Worm (Caenorhabditis elegans) whole organism, L1 larva: ENCODE measurements around the gene M01G5.1.

ENCODE experiments used
- C04F5.9 ChIP-seq: sonication (generic microtip); optimal IDR thresholded peaks from 2 replicates; lab custom pipeline; 2016; ENCODE audit warnings: missing genetic modification characterization, missing compliant biosample characterization
- C16A3.4 ChIP-seq: fragments of 150-350 bp; optimal IDR thresholded peaks from 2 replicates; lab custom pipeline; 2014; ENCODE audit warnings: missing biosample characterization, missing genetic modification characterization
- F16B12.6 ChIP-seq: fragments of 150-350 bp; optimal IDR thresholded peaks from 2 replicates; lab custom pipeline; 2014; ENCODE audit warnings: missing biosample characterization, missing genetic modification characterization
- Y116A8C.19 ChIP-seq: sonication (generic microtip); optimal IDR thresholded peaks from 2 replicates; lab custom pipeline; 2016; ENCODE audit warnings: missing compliant biosample characterization, missing genetic modification characterization, borderline replicate concordance
- aha-1 ChIP-seq: fragments of 150-350 bp; optimal IDR thresholded peaks from 2 replicates; lab custom pipeline; 2014; ENCODE audit warnings: missing biosample characterization, missing genetic modification characterization
- alr-1 ChIP-seq: fragments of 200-800 bp; sonication (Bioruptor generic); optimal IDR thresholded peaks from 2 replicates; lab custom pipeline; 2018; ENCODE audit warnings: borderline replicate concordance, mild to moderate bottlenecking, missing genetic modification characterization, missing compliant biosample characterization
- aly-2 ChIP-seq: fragments of 150-350 bp; optimal IDR thresholded peaks from 2 replicates; lab custom pipeline; 2014; ENCODE audit warnings: missing biosample characterization, missing genetic modification characterization
- ama-1 ChIP-seq: fragments of 150-350 bp; optimal IDR thresholded peaks from 2 replicates; lab custom pipeline; 2014
- ceh-63 ChIP-seq: fragments of 200-800 bp; sonication (Bioruptor generic); optimal IDR thresholded peaks from 2 replicates; lab custom pipeline; 2018; ENCODE audit warnings: mild to moderate bottlenecking, missing genetic modification characterization, missing compliant biosample characterization
- ceh-8 ChIP-seq: fragments of 200-800 bp; sonication (Bioruptor generic); optimal IDR thresholded peaks from 2 replicates; lab custom pipeline; 2018; ENCODE audit warnings: mild to moderate bottlenecking, missing genetic modification characterization, moderate library complexity, missing compliant biosample characterization
- ceh-82 ChIP-seq, 3 experiments: fragments of 150-350 bp in 1 of 3; sonication (generic microtip) in 2 of 3; optimal IDR thresholded peaks; 2 replicates each; lab custom pipeline; 2014 to 2017; ENCODE audit warnings: missing biosample characterization in 3 of 3, missing genetic modification characterization in 3 of 3
- ceh-88 ChIP-seq: fragments of 200-800 bp; sonication (Bioruptor generic); IDR thresholded peaks from 2 replicates; pipeline ENCODE4 v1.3.6; 2022; ENCODE audit warnings: missing genetic modification characterization, missing compliant biosample characterization
- efl-3 ChIP-seq: fragments of 200-800 bp; sonication (Bioruptor generic); optimal IDR thresholded peaks from 2 replicates; lab custom pipeline; 2018; ENCODE audit warnings: mild to moderate bottlenecking, missing genetic modification characterization, missing compliant biosample characterization
- egl-13 ChIP-seq: sonication (generic microtip); optimal IDR thresholded peaks from 2 replicates; lab custom pipeline; 2016; ENCODE audit warnings: missing genotype, missing genetic modification reagents, missing genetic modification characterization, missing compliant biosample characterization
- fkh-10 ChIP-seq: sonication (generic microtip); optimal IDR thresholded peaks from 2 replicates; lab custom pipeline; 2017; ENCODE audit warnings: missing biosample characterization, missing genetic modification reagents, missing genetic modification characterization
- fkh-8 ChIP-seq: sonication (generic microtip); optimal IDR thresholded peaks from 2 replicates; lab custom pipeline; 2016; ENCODE audit warnings: mild to moderate bottlenecking, missing genetic modification characterization, missing compliant biosample characterization
- grh-1 ChIP-seq: fragments of 200-800 bp; sonication (Bioruptor generic); IDR thresholded peaks from 2 replicates; pipeline ENCODE4 v1.3.6; 2022; ENCODE audit warnings: missing genetic modification reagents, missing genetic modification characterization, missing compliant biosample characterization
- hlh-17 ChIP-seq: fragments of 200-800 bp; sonication (Bioruptor generic); optimal IDR thresholded peaks from 2 replicates; lab custom pipeline; 2018; ENCODE audit warnings: missing genetic modification characterization, mild to moderate bottlenecking, missing compliant biosample characterization, moderate library complexity, borderline replicate concordance
- hpl-2 ChIP-seq: fragments of 150-350 bp; optimal IDR thresholded peaks from 2 replicates; lab custom pipeline; 2014; ENCODE audit warnings: missing biosample characterization, missing genetic modification reagents, missing genetic modification characterization
- jun-1 ChIP-seq: fragments of 150-350 bp; optimal IDR thresholded peaks from 2 replicates; lab custom pipeline; 2014; ENCODE audit warnings: missing biosample characterization, missing genetic modification reagents, missing genetic modification characterization
- lin-14 ChIP-seq: fragments of 200-800 bp; sonication (Bioruptor generic); optimal IDR thresholded peaks from 2 replicates; lab custom pipeline; 2018; ENCODE audit warnings: mild to moderate bottlenecking, missing genetic modification characterization, moderate library complexity, missing compliant biosample characterization
- lin-35 ChIP-seq, 2 experiments: fragments of 150-350 bp; optimal IDR thresholded peaks; 2 replicates each; lab custom pipeline; 2014; ENCODE audit warnings: missing biosample characterization in 2 of 2, missing genetic modification characterization in 2 of 2, missing genetic modification reagents in 2 of 2
- lir-3 ChIP-seq: sonication (generic microtip); optimal IDR thresholded peaks from 2 replicates; lab custom pipeline; 2016; ENCODE audit warnings: mild to moderate bottlenecking, missing genetic modification characterization, moderate library complexity, missing compliant biosample characterization; ENCODE audit not compliant: poor library complexity
- lsy-2 ChIP-seq, 2 experiments: fragments of 150-350 bp; optimal IDR thresholded peaks; 2 replicates each; lab custom pipeline; 2014; ENCODE audit warnings: missing biosample characterization in 2 of 2, missing genetic modification characterization in 2 of 2
- mef-2 ChIP-seq: fragments of 150-350 bp; optimal IDR thresholded peaks from 2 replicates; lab custom pipeline; 2014; ENCODE audit warnings: missing biosample characterization, missing genetic modification characterization
- nhr-11 ChIP-seq: fragments of 150-350 bp; optimal IDR thresholded peaks from 2 replicates; lab custom pipeline; 2014; ENCODE audit warnings: missing biosample characterization, missing genetic modification characterization
- nhr-12 ChIP-seq: sonication (generic microtip); optimal IDR thresholded peaks from 2 replicates; lab custom pipeline; 2017; ENCODE audit warnings: missing biosample characterization, missing genetic modification characterization
- nhr-19 ChIP-seq: fragments of 200-800 bp; sonication (Bioruptor generic); conservative IDR thresholded peaks from 2 replicates; pipeline ENCODE4 v1.3.6; 2022; ENCODE audit warnings: missing genetic modification characterization, missing compliant biosample characterization
- nhr-237 ChIP-seq: fragments of 150-350 bp; optimal IDR thresholded peaks from 2 replicates; lab custom pipeline; 2014; ENCODE audit warnings: missing biosample characterization, missing genetic modification characterization
- nhr-28 ChIP-seq: fragments of 150-350 bp; optimal IDR thresholded peaks from 2 replicates; lab custom pipeline; 2014; ENCODE audit warnings: missing biosample characterization, missing genetic modification characterization
- nhr-47 ChIP-seq: sonication (generic microtip); optimal IDR thresholded peaks from 2 replicates; lab custom pipeline; 2016; ENCODE audit warnings: mild to moderate bottlenecking, missing genetic modification characterization, moderate library complexity, missing compliant biosample characterization
- nhr-84 ChIP-seq: sonication (generic microtip); optimal IDR thresholded peaks from 2 replicates; lab custom pipeline; 2017; ENCODE audit warnings: missing biosample characterization, missing genetic modification characterization
- nhr-85 ChIP-seq: sonication (generic microtip); peaks from one replicate; lab custom pipeline; 2016; ENCODE audit warnings: missing genetic modification characterization, inconsistent platforms, missing compliant biosample characterization
- nhr-90 ChIP-seq: sonication (generic microtip); optimal IDR thresholded peaks from 2 replicates; lab custom pipeline; 2016; ENCODE audit warnings: mild to moderate bottlenecking, missing genetic modification characterization, missing compliant biosample characterization; ENCODE audit not compliant: poor library complexity
- pag-3 ChIP-seq: sonication (generic microtip); optimal IDR thresholded peaks from 2 replicates; lab custom pipeline; 2017; ENCODE audit warnings: missing genetic modification characterization, mild to moderate bottlenecking, missing compliant biosample characterization, antibody characterized with exemption, borderline replicate concordance; ENCODE audit not compliant: insufficient read depth
- pax-3 ChIP-seq: fragments of 200-800 bp; sonication (Bioruptor generic); optimal IDR thresholded peaks from 2 replicates; lab custom pipeline; 2018; ENCODE audit warnings: mild to moderate bottlenecking, missing genetic modification characterization, moderate library complexity, missing compliant biosample characterization
- pqm-1 ChIP-seq: sonication (generic microtip); optimal IDR thresholded peaks from 3 replicates; lab custom pipeline; 2017; ENCODE audit warnings: missing biosample characterization, missing genetic modification characterization
- rnt-1 ChIP-seq: sonication (generic microtip); optimal IDR thresholded peaks from 2 replicates; lab custom pipeline; 2016; ENCODE audit warnings: mild to moderate bottlenecking, missing genetic modification characterization, moderate library complexity, missing compliant biosample characterization
- snpc-4 ChIP-seq: fragments of 150-350 bp; optimal IDR thresholded peaks from 2 replicates; lab custom pipeline; 2014; ENCODE audit warnings: missing biosample characterization, missing genetic modification characterization
- sptf-1 ChIP-seq: fragments of 150-350 bp; optimal IDR thresholded peaks from 2 replicates; lab custom pipeline; 2014; ENCODE audit warnings: missing biosample characterization, missing genetic modification characterization
- sup-37 ChIP-seq: fragments of 200-800 bp; sonication (Bioruptor generic); optimal IDR thresholded peaks from 2 replicates; lab custom pipeline; 2018; ENCODE audit warnings: mild to moderate bottlenecking, missing genetic modification characterization, missing compliant biosample characterization
- tbx-2 ChIP-seq: sonication (generic microtip); optimal IDR thresholded peaks from 2 replicates; lab custom pipeline; 2016; ENCODE audit warnings: missing genetic modification characterization, missing compliant biosample characterization
- unc-30 ChIP-seq: sonication (generic microtip); optimal IDR thresholded peaks from 2 replicates; lab custom pipeline; 2017; ENCODE audit warnings: missing biosample characterization, missing genetic modification characterization
- unc-98 ChIP-seq: fragments of 200-800 bp; sonication (Bioruptor generic); IDR thresholded peaks from 2 replicates; pipeline ENCODE4 v1.3.6; 2022; ENCODE audit warnings: missing genetic modification characterization, missing compliant biosample characterization
- xbp-1 ChIP-seq: sonication (generic microtip); optimal IDR thresholded peaks from 2 replicates; lab custom pipeline; 2016; ENCODE audit warnings: missing genetic modification characterization, missing compliant biosample characterization
- zip-4 ChIP-seq: fragments of 200-800 bp; sonication (Bioruptor generic); optimal IDR thresholded peaks from 2 replicates; lab custom pipeline; 2018; ENCODE audit warnings: mild to moderate bottlenecking, missing genetic modification characterization, moderate library complexity, missing compliant biosample characterization
- ztf-4 ChIP-seq: fragments of 150-350 bp; optimal IDR thresholded peaks from 2 replicates; lab custom pipeline; 2014; ENCODE audit warnings: missing biosample characterization, missing genetic modification characterization

Gene M01G5.1

ce11 chrIII:1540100-1540695 is 44.0 kb downstream of the M01G5.1 start, which contains the start of the genes Y67D2.5 and cisd-3.2 (continued):
- TF ChIP-seq tbx-2 (tag; lab: Kevin White, UChicago), result peak; percentile 43
- peak; percentile 25 for TF ChIP-seq F16B12.6
- no peak for TF ChIP-seq ceh-63 (GFP tag; lab: Kevin White, UChicago)
- no peak for TF ChIP-seq pag-3 (tag; lab: Kevin White, UChicago)
- peak; percentile 20 for TF ChIP-seq pax-3 (tag; lab: Kevin White, UChicago)
- no peak; the same call in 1 of the 2 replicates for TF ChIP-seq nhr-19 (GFP tag; lab: Robert Waterston, UW)
- TF ChIP-seq nhr-12, result no peak
- TF ChIP-seq ama-1, result no peak
- no peak for TF ChIP-seq Y116A8C.19 (tag; lab: Kevin White, UChicago)
- no peak for TF ChIP-seq C04F5.9 (tag; lab: Kevin White, UChicago)
- no peak for TF ChIP-seq hpl-2
- no peak for TF ChIP-seq zip-4
- no peak for TF ChIP-seq ztf-4 (tag; lab: Kevin White, UChicago)
- TF ChIP-seq jun-1 (tag; lab: Kevin White, UChicago), result no peak
- no peak for TF ChIP-seq nhr-47
- TF ChIP-seq nhr-85 (tag; lab: Kevin White, UChicago), result peak; percentile 65
- TF ChIP-seq egl-13, result peak; percentile 37
- peak; percentile 10 to 52 (median 51) for TF ChIP-seq ceh-82 (tag; optimal IDR thresholded peaks at IDR 0.05; lab: Kevin White, UChicago)
- peak; percentile 24; the same call in 1 of the 2 replicates for TF ChIP-seq grh-1
- TF ChIP-seq efl-3 (GFP tag; lab: Kevin White, UChicago), result no peak
- TF ChIP-seq aly-2, result no peak
- peak; percentile 57 for TF ChIP-seq fkh-8 (tag; lab: Kevin White, UChicago)
- peak; percentile 50 to 53 for TF ChIP-seq lsy-2 (tag; optimal IDR thresholded peaks at IDR 0.05; lab: Kevin White, UChicago)
- no peak for TF ChIP-seq nhr-237
- TF ChIP-seq hlh-17, result no peak
- TF ChIP-seq lir-3, result no peak
- TF ChIP-seq aha-1 (tag; lab: Kevin White, UChicago), result no peak
- TF ChIP-seq nhr-84, result no peak
- peak; percentile 44 for TF ChIP-seq lin-14 (GFP tag; lab: Kevin White, UChicago)
- no peak for TF ChIP-seq ceh-8 (GFP tag; lab: Kevin White, UChicago)
- TF ChIP-seq alr-1 (tag; lab: Kevin White, UChicago), result no peak
- TF ChIP-seq snpc-4 (tag; lab: Kevin White, UChicago), result no peak
- TF ChIP-seq sup-37 (GFP tag; lab: Kevin White, UChicago), result no peak
- TF ChIP-seq rnt-1, result peak; percentile 87
- TF ChIP-seq fkh-10 (GFP tag; lab: Kevin White, UChicago), result no peak
- peak; percentile 20 for TF ChIP-seq nhr-90 (tag; lab: Kevin White, UChicago)
- no peak for TF ChIP-seq mef-2
- TF ChIP-seq unc-98 (GFP tag; lab: Robert Waterston, UW), result no peak; the same call in 1 of the 2 replicates
- no peak for TF ChIP-seq ceh-88 (GFP tag; lab: Robert Waterston, UW)
- TF ChIP-seq nhr-28, result no peak
- TF ChIP-seq lin-35 (GFP tag; optimal IDR thresholded peaks at IDR 0.05; lab: Kevin White, UChicago), result peak; percentile 25 to 40
- TF ChIP-seq C16A3.4 (tag; lab: Kevin White, UChicago), result peak; percentile 36
- TF ChIP-seq sptf-1 (tag; lab: Kevin White, UChicago), result no peak
- no peak for TF ChIP-seq nhr-11 (tag; lab: Kevin White, UChicago)
- no peak for TF ChIP-seq pqm-1 (tag; lab: Kevin White, UChicago)
- peak; percentile 43 for TF ChIP-seq xbp-1 (tag; lab: Kevin White, UChicago)
- no peak for TF ChIP-seq unc-30 (tag; lab: Kevin White, UChicago)
